ENCODE assay signal across 3 fruit fly cellular contexts in the genomic region with DNA sequence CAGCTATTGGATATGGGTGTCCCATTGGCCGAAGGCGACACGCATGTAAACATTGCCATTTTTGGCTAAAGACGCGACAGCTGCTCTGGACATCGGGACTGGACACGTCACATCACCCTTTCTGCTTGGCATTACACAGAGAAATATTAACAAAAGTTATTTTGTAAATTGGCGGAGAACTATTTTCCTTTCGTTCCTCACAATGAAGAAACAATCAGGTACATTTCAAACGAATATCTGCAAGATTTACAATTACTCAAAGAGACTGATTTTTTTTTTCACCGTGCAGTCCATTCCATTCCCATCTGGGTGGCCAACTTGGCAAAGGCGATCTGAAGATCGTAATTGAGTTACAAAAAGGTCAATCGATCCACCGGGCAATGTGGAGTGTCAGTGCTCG.
TF ChIP-seq lines count a peak whose summit lies in the region.

No protein-coding gene starts in this region.

TF ChIP-seq in whole organism, prepupa, 60 proteins besides CTCF, POLR2A, EP300 and RAD21:
- TF ChIP-seq CG3919 (GFP tag; optimal IDR thresholded peaks at IDR 0.05; lab: Kevin White, UChicago), result peak; percentile 61
- no peak for TF ChIP-seq spab (GFP tag; optimal IDR thresholded peaks at IDR 0.05; lab: Kevin White, UChicago)
- peak; percentile 39 for TF ChIP-seq cyc (GFP tag; optimal IDR thresholded peaks at IDR 0.05; lab: Kevin White, UChicago)
- TF ChIP-seq CG31627 (GFP tag; optimal IDR thresholded peaks at IDR 0.05; lab: Kevin White, UChicago), result peak; percentile 25
- no peak for TF ChIP-seq fkh (GFP tag; optimal IDR thresholded peaks at IDR 0.05; lab: Kevin White, UChicago)
- TF ChIP-seq CG6276 (GFP tag; optimal IDR thresholded peaks at IDR 0.05; lab: Kevin White, UChicago), result no peak
- TF ChIP-seq Eip78C (GFP tag; lab: Kevin White, UChicago), result peak; percentile 80
- peak; percentile 3 for TF ChIP-seq CG7368 (GFP tag; optimal IDR thresholded peaks at IDR 0.05; lab: Kevin White, UChicago)
- TF ChIP-seq CG10631 (GFP tag; optimal IDR thresholded peaks at IDR 0.05; lab: Kevin White, UChicago), result peak; percentile 37
- TF ChIP-seq Eip93F (GFP tag; optimal IDR thresholded peaks at IDR 0.05; lab: Kevin White, UChicago), result no peak
- TF ChIP-seq fd59A (GFP tag; optimal IDR thresholded peaks at IDR 0.05; lab: Kevin White, UChicago), result peak; percentile 0
- peak; percentile 13 for TF ChIP-seq CG11902 (GFP tag; optimal IDR thresholded peaks at IDR 0.05; lab: Kevin White, UChicago)
- peak; percentile 37 for TF ChIP-seq Met (GFP tag; optimal IDR thresholded peaks at IDR 0.05; lab: Kevin White, UChicago)
- TF ChIP-seq CG8632 (GFP tag; optimal IDR thresholded peaks at IDR 0.05; lab: Kevin White, UChicago), result peak; percentile 36
- peak; percentile 24 for TF ChIP-seq topi (GFP tag; optimal IDR thresholded peaks at IDR 0.05; lab: Kevin White, UChicago)
- TF ChIP-seq CG6792 (GFP tag; optimal IDR thresholded peaks at IDR 0.05; lab: Kevin White, UChicago), result peak; percentile 20
- peak; percentile 44; the same call in 1 of the 3 replicates for TF ChIP-seq CG6163 (GFP tag; IDR thresholded peaks at IDR 0.05; lab: Robert Waterston, UW)
- TF ChIP-seq Hr39 (GFP tag; optimal IDR thresholded peaks at IDR 0.05; lab: Kevin White, UChicago), result peak; percentile 52
- TF ChIP-seq CG10669 (GFP tag; optimal IDR thresholded peaks at IDR 0.05; lab: Kevin White, UChicago), result peak; percentile 3
- no peak for TF ChIP-seq CG4318 (GFP tag; optimal IDR thresholded peaks at IDR 0.05; lab: Kevin White, UChicago)
- peak; percentile 20 for TF ChIP-seq esn (GFP tag; optimal IDR thresholded peaks at IDR 0.05; lab: Kevin White, UChicago)
- TF ChIP-seq acj6 (GFP tag; optimal IDR thresholded peaks at IDR 0.05; lab: Kevin White, UChicago), result peak; percentile 41
- peak; percentile 10 for TF ChIP-seq achi (GFP tag; optimal IDR thresholded peaks at IDR 0.05; lab: Kevin White, UChicago)
- peak; percentile 24 for TF ChIP-seq CG34406 (GFP tag; optimal IDR thresholded peaks at IDR 0.05; lab: Kevin White, UChicago)
- peak; percentile 46 for TF ChIP-seq OdsH (GFP tag; optimal IDR thresholded peaks at IDR 0.05; lab: Kevin White, UChicago)
TF ChIP-seq in whole organism, prepupa: peak in this region for 20.

TF ChIP-seq in whole organism, pupa, 21 proteins besides CTCF, POLR2A, EP300 and RAD21:
- no peak for TF ChIP-seq CG34367 (tag; optimal IDR thresholded peaks at IDR 0.05; lab: Kevin White, UChicago)
- no peak for TF ChIP-seq D1 (tag; optimal IDR thresholded peaks at IDR 0.05; lab: Kevin White, UChicago)
- no peak for TF ChIP-seq CG15710 (tag; optimal IDR thresholded peaks at IDR 0.05; lab: Kevin White, UChicago)
- TF ChIP-seq CG9948 (tag; optimal IDR thresholded peaks at IDR 0.05; lab: Kevin White, UChicago), result peak; percentile 4
- no peak for TF ChIP-seq fd96Ca (GFP tag; IDR thresholded peaks at IDR 0.05; lab: Robert Waterston, UW)
- peak; percentile 10 for TF ChIP-seq Pif1A (GFP tag; optimal IDR thresholded peaks at IDR 0.05; lab: Kevin White, UChicago)
- peak; percentile 18 for TF ChIP-seq CG8159 (tag; optimal IDR thresholded peaks at IDR 0.05; lab: Kevin White, UChicago)
- TF ChIP-seq rn (GFP tag; IDR thresholded peaks at IDR 0.05; lab: Robert Waterston, UW), result no peak
- no peak for TF ChIP-seq CG8301 (tag; optimal IDR thresholded peaks at IDR 0.05; lab: Kevin White, UChicago)
- no peak for TF ChIP-seq gl (tag; optimal IDR thresholded peaks at IDR 0.05; lab: Kevin White, UChicago)
- no peak for TF ChIP-seq CG14655 (GFP tag; optimal IDR thresholded peaks at IDR 0.05; lab: Kevin White, UChicago)
- no peak for TF ChIP-seq CG12605 (GFP tag; IDR thresholded peaks at IDR 0.05; lab: Robert Waterston, UW)
- TF ChIP-seq CG17806 (tag; optimal IDR thresholded peaks at IDR 0.05; lab: Kevin White, UChicago), result peak; percentile 5
- TF ChIP-seq Snoo (tag; optimal IDR thresholded peaks at IDR 0.05; lab: Kevin White, UChicago), result peak; percentile 19

TF ChIP-seq in whole organism, wandering third instar larva, 38 proteins besides CTCF, POLR2A, EP300 and RAD21:
- TF ChIP-seq rgr (GFP tag; optimal IDR thresholded peaks at IDR 0.05; lab: Kevin White, UChicago) (no peak), foxo (GFP tag; optimal IDR thresholded peaks at IDR 0.05; lab: Kevin White, UChicago) (peak in 1 of 2 experiments; percentile 13), h (GFP tag; optimal IDR thresholded peaks at IDR 0.05; lab: Kevin White, UChicago) (peak; percentile 21)
